Worm (Caenorhabditis elegans) whole organism, L3 larva: ENCODE data around the gene nmur-2.

ENCODE experiments used
- ZK546.5 ChIP-seq: sonication (generic microtip); optimal IDR thresholded peaks from 2 replicates; lab custom pipeline; 2017; ENCODE audit warnings: missing biosample characterization, missing genetic modification characterization
- ama-1 ChIP-seq: fragments of 150-350 bp; optimal IDR thresholded peaks from 2 replicates; lab custom pipeline; 2018
- ceh-16 ChIP-seq: sonication (generic microtip); optimal IDR thresholded peaks from 2 replicates; lab custom pipeline; 2017; ENCODE audit warnings: missing biosample characterization, missing genetic modification characterization
- egl-27 ChIP-seq: sonication (generic microtip); optimal IDR thresholded peaks from 4 replicates; lab custom pipeline; 2017; ENCODE audit warnings: missing biosample characterization, missing genetic modification reagents, missing genetic modification characterization
- egl-5 ChIP-seq: fragments of 150-350 bp; optimal IDR thresholded peaks from 2 replicates; lab custom pipeline; 2017; ENCODE audit warnings: missing biosample characterization, missing genetic modification reagents, missing genetic modification characterization, inconsistent platforms
- elt-1 ChIP-seq: fragments of 150-350 bp; optimal IDR thresholded peaks from 2 replicates; lab custom pipeline; 2014; ENCODE audit warnings: missing biosample characterization, missing genetic modification characterization
- elt-2 ChIP-seq: sonication (generic microtip); optimal IDR thresholded peaks from 2 replicates; lab custom pipeline; 2016; ENCODE audit warnings: missing genetic modification reagents, mild to moderate bottlenecking, missing genetic modification characterization, missing compliant biosample characterization
- elt-3 ChIP-seq, 3 experiments: fragments of 150-350 bp in 1 of 3; sonication (generic microtip) in 2 of 3; optimal IDR thresholded peaks; 2 replicates in 2 of 3; 4 replicates in 1 of 3; lab custom pipeline; 2014 to 2017; ENCODE audit warnings: missing biosample characterization in 3 of 3, missing genetic modification characterization in 3 of 3
- fkh-2 ChIP-seq: fragments of 150-350 bp; optimal IDR thresholded peaks from 2 replicates; lab custom pipeline; 2014; ENCODE audit warnings: missing biosample characterization, missing genetic modification reagents, missing genetic modification characterization
- fos-1 ChIP-seq: fragments of 150-350 bp; optimal IDR thresholded peaks from 2 replicates; lab custom pipeline; 2014; ENCODE audit warnings: missing biosample characterization, missing genetic modification characterization
- hmg-11 ChIP-seq: sonication (generic microtip); optimal IDR thresholded peaks from 2 replicates; lab custom pipeline; 2016; ENCODE audit warnings: missing genetic modification characterization, missing compliant biosample characterization
- jun-1 ChIP-seq: fragments of 150-350 bp; optimal IDR thresholded peaks from 2 replicates; lab custom pipeline; 2014; ENCODE audit warnings: missing biosample characterization, missing genetic modification reagents, missing genetic modification characterization
- lin-15B ChIP-seq: fragments of 150-350 bp; optimal IDR thresholded peaks from 2 replicates; lab custom pipeline; 2014; ENCODE audit warnings: missing biosample characterization, missing genetic modification characterization
- lin-39 ChIP-seq: fragments of 150-350 bp; optimal IDR thresholded peaks from 2 replicates; lab custom pipeline; 2018; ENCODE audit warnings: missing biosample characterization, missing genetic modification reagents, missing genetic modification characterization
- lsy-12 ChIP-seq: sonication (generic microtip); optimal IDR thresholded peaks from 2 replicates; lab custom pipeline; 2016; ENCODE audit warnings: mild to moderate bottlenecking, missing genetic modification characterization, missing compliant biosample characterization
- nfya-1 ChIP-seq: sonication (generic microtip); optimal IDR thresholded peaks from 2 replicates; lab custom pipeline; 2017; ENCODE audit warnings: missing genetic modification characterization, mild to moderate bottlenecking, missing compliant biosample characterization, antibody characterized with exemption, moderate library complexity; ENCODE audit not compliant: insufficient read depth
- nhr-11 ChIP-seq: fragments of 150-350 bp; optimal IDR thresholded peaks from 2 replicates; lab custom pipeline; 2014; ENCODE audit warnings: missing biosample characterization, missing genetic modification characterization
- nhr-23 ChIP-seq: fragments of 150-350 bp; optimal IDR thresholded peaks from 2 replicates; lab custom pipeline; 2014; ENCODE audit warnings: missing biosample characterization, missing genetic modification reagents, missing genetic modification characterization
- nhr-237 ChIP-seq: fragments of 150-350 bp; optimal IDR thresholded peaks from 2 replicates; lab custom pipeline; 2014; ENCODE audit warnings: missing biosample characterization, missing genetic modification characterization
- nhr-25 ChIP-seq: sonication (generic microtip); optimal IDR thresholded peaks from 2 replicates; lab custom pipeline; 2017; ENCODE audit warnings: missing biosample characterization, missing genetic modification characterization
- nhr-28 ChIP-seq: fragments of 150-350 bp; optimal IDR thresholded peaks from 2 replicates; lab custom pipeline; 2014; ENCODE audit warnings: missing biosample characterization, missing genetic modification characterization
- nhr-43 ChIP-seq: sonication (generic microtip); optimal IDR thresholded peaks from 2 replicates; lab custom pipeline; 2016; ENCODE audit warnings: mild to moderate bottlenecking, missing genetic modification characterization, missing compliant biosample characterization; ENCODE audit not compliant: poor library complexity, severe bottlenecking
- nhr-76 ChIP-seq: fragments of 150-350 bp; sonication (generic microtip); optimal IDR thresholded peaks from 5 replicates; lab custom pipeline; 2014; ENCODE audit warnings: missing biosample characterization, missing genetic modification characterization
- pha-4 ChIP-seq: fragments of 150-350 bp; optimal IDR thresholded peaks from 2 replicates; lab custom pipeline; 2014; ENCODE audit warnings: missing biosample characterization, missing genetic modification reagents, missing genetic modification characterization
- pqm-1 ChIP-seq: fragments of 150-350 bp; optimal IDR thresholded peaks from 2 replicates; lab custom pipeline; 2017; ENCODE audit warnings: missing biosample characterization, missing genetic modification characterization, inconsistent platforms
- sea-2 ChIP-seq: fragments of 150-350 bp; sonication (generic microtip); optimal IDR thresholded peaks from 4 replicates; lab custom pipeline; 2014; ENCODE audit warnings: missing biosample characterization, missing genetic modification reagents, missing genetic modification characterization
- skn-1 ChIP-seq: fragments of 150-350 bp; optimal IDR thresholded peaks from 2 replicates; lab custom pipeline; 2014; ENCODE audit warnings: missing biosample characterization, missing genetic modification characterization
- snpc-4 ChIP-seq: fragments of 150-350 bp; optimal IDR thresholded peaks from 2 replicates; lab custom pipeline; 2014; ENCODE audit warnings: missing biosample characterization, missing genetic modification characterization
- tbx-2 ChIP-seq: sonication (generic microtip); optimal IDR thresholded peaks from 2 replicates; lab custom pipeline; 2016; ENCODE audit warnings: mild to moderate bottlenecking, missing genetic modification characterization, missing compliant biosample characterization
- unc-39 ChIP-seq: sonication (generic microtip); optimal IDR thresholded peaks from 4 replicates; lab custom pipeline; 2017; ENCODE audit warnings: missing biosample characterization, missing genetic modification characterization
- unc-62 ChIP-seq: fragments of 150-350 bp; sonication (generic microtip); optimal IDR thresholded peaks from 4 replicates; lab custom pipeline; 2014; ENCODE audit warnings: missing biosample characterization, missing genetic modification reagents, missing genetic modification characterization
- zag-1 ChIP-seq: fragments of 150-350 bp; optimal IDR thresholded peaks from 2 replicates; lab custom pipeline; 2014; ENCODE audit warnings: missing biosample characterization, missing genetic modification characterization
- ztf-11 ChIP-seq: fragments of 150-350 bp; optimal IDR thresholded peaks from 2 replicates; lab custom pipeline; 2014; ENCODE audit warnings: missing biosample characterization, missing genetic modification characterization

nmur-2 gene

ce11 chrII:128929-129328 lies 4.1 kb upstream of the nmur-2 start, which contains the start of gene srd-3:
srd-3 (minus strand) TSS chrII:129029.
- TF ChIP-seq tbx-2 (tag; lab: Kevin White, UChicago) (no peak), fos-1 (tag; lab: Kevin White, UChicago) (no peak), ceh-16 (tag; lab: Kevin White, UChicago) (no peak), unc-39 (tag; lab: Kevin White, UChicago) (no peak), elt-3 (tag; optimal IDR thresholded peaks at IDR 0.05; lab: Kevin White, UChicago) (no peak), pqm-1 (tag; lab: Kevin White, UChicago) (no peak), lsy-12 (no peak), nhr-11 (no peak), egl-5 (no peak), ztf-11 (no peak), nhr-237 (tag; lab: Kevin White, UChicago) (no peak), skn-1 (tag; lab: Kevin White, UChicago) (no peak), unc-62 (GFP tag; lab: Kevin White, UChicago) (no peak)

DNA sequence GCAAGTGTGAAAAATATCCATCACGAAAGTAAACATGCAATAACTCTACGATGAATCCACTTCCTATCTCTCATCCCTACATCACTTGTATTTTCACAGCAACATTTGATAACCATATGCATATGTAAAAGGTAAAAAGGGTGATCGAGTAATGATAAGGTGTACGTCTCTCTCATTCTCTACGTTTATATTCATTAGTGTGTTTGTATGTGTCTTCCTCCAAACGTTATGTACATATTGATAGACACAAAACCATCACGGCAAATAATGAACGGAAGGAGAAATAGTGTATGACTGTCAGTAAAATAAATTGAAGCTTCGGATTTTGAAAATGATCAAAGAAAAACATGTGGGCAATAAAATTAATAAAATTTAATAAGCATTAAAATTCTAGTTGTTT lies 2.3 kb downstream of the nmur-2 start:
- peak; percentile 75 for TF ChIP-seq pha-4 (tag; lab: Kevin White, UChicago)
- peak; percentile 5 for TF ChIP-seq skn-1 (tag; lab: Kevin White, UChicago)
- peak; percentile 49 for TF ChIP-seq pqm-1 (tag; lab: Kevin White, UChicago)
- peak; percentile 55 for TF ChIP-seq elt-2
- no peak for TF ChIP-seq jun-1 (tag; lab: Kevin White, UChicago)

DNA sequence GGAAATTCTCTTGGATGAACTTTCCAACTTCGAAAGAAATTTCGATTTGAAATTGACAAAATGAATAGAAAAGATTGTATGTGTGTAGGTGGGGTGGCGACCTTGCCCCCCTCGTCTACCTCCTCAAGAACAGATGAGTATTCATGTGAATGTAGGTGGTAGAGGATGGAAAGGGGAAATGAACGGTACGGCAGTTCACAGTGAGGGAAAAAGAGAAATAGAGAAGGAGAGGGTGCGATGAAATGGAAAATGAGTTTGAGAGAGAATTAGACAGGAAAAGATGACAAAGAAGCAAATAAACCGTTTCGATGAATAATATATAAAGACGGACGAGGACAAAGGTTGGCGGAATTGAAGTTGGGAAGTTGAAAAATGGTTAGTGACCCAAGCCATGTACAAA lies 2.8 kb downstream of the nmur-2 start:
- TF ChIP-seq nhr-28 (tag; lab: Kevin White, UChicago) = no peak
- peak; percentile 86 for TF ChIP-seq nhr-25 (tag; lab: Kevin White, UChicago)
- TF ChIP-seq nhr-23 = no peak
- no peak for TF ChIP-seq nhr-43
- TF ChIP-seq elt-1 (tag; lab: Kevin White, UChicago) = no peak
- TF ChIP-seq sea-2 (GFP tag; lab: Kevin White, UChicago) = no peak
- TF ChIP-seq hmg-11 (tag; lab: Kevin White, UChicago) = peak; percentile 35
- peak; percentile 26 for TF ChIP-seq pha-4 (tag; lab: Kevin White, UChicago)

ce11 chrII:121121-121520 lies 3.7 kb downstream of the nmur-2 start, which contains the start of gene K10B4.3:
K10B4.3 (minus strand) TSS chrII:121221.
- TF ChIP-seq zag-1 (tag; lab: Kevin White, UChicago) (no peak), unc-62 (GFP tag; lab: Kevin White, UChicago) (no peak), skn-1 (tag; lab: Kevin White, UChicago) (no peak), lsy-12 (no peak), pqm-1 (tag; lab: Kevin White, UChicago) (no peak), nhr-43 (no peak)

ce11 chrII:116916-117315 lies 7.9 kb downstream of the nmur-2 start, which contains the start of gene srt-54:
srt-54 (plus strand) TSS chrII:117216.
- TF ChIP-seq nhr-237 (tag; lab: Kevin White, UChicago) (no peak), ceh-16 (tag; lab: Kevin White, UChicago) (no peak), nfya-1 (tag; lab: Kevin White, UChicago) (no peak), ztf-11 (no peak), pha-4 (tag; lab: Kevin White, UChicago) (no peak), ZK546.5 (tag; lab: Kevin White, UChicago) (no peak), ama-1 (no peak), elt-1 (tag; lab: Kevin White, UChicago) (no peak), nhr-76 (tag; lab: Kevin White, UChicago) (no peak), lin-39 (tag; lab: Kevin White, UChicago) (no peak), fkh-2 (no peak), tbx-2 (tag; lab: Kevin White, UChicago) (no peak), unc-62 (GFP tag; lab: Kevin White, UChicago) (no peak), egl-27 (no peak), lin-15B (no peak)

DNA sequence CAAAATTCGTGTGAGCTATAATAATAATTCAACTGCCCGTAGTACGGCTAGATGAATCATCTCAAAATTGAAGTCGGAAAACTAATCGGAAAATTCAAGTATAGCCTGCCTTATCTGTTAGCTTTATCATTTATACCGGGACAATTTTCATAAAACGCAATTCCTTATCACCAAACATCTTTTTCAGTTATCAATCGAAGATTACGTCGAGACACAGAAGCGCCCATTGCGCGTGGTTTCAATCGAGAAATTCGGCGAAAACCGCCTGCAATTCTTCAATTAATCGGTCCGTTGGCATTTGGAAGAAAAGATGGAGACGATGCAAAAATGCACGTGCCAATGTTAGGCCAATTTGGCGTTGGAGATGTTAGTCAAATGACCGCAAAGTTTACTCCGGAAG lies 12.6 kb downstream of the nmur-2 start:
- TF ChIP-seq elt-2 (peak; percentile 15), unc-39 (tag; lab: Kevin White, UChicago) (no peak), nhr-25 (tag; lab: Kevin White, UChicago) (peak; percentile 22), elt-3 (tag; optimal IDR thresholded peaks at IDR 0.05; lab: Kevin White, UChicago) (no peak), snpc-4 (tag; lab: Kevin White, UChicago) (no peak)
- TF ChIP-seq, all 47 proteins: peak for 2
